Fruit fly (Drosophila melanogaster): Measurements from ENCODE around the gene Atg3.

Gene Atg3

DNA sequence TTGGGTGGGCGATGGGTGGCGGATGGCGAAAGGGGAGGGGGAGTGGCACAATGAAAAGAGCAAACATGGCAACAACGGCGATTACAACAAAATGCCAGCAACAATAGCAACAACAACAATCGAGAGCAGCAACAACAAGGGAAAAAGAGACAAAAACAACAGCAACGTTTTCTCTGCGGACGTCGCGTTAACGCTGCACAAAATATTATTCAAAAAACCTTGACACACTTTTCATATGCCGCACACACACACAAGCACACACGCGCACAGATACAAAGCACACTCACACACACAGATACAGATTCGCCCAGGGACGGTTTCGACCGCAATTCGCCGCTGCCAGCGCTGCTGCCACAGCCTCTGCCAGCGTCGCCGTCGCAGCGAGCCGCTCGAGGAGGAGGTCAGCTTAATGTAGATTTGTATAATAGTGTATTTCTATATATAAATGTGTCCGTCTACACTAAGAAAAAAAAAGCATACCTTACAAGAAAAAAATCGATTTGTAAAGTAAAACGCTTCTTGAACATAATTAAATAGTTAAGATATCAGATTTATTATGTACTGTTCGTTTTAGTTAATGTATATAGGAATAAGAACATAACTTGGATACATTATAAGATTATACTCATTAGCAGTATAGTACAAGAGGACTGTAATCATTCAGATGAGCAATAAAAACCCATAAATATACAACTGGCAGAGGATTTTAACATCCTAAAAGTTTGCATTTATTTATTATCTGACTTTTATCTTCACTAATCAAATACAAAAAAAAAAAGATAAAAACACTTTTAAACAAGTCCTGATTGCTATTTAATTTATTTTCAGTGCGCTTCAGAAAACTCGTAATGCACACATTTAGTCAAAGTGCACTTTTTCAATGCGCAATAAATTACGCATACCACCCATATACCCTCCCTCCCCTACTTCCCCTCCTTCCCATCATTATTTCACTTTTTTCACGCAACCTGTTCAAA is 33.5 kb downstream of the Atg3 start (continued):
- TF ChIP-seq ewg (GFP tag; optimal IDR thresholded peaks at IDR 0.05): peak; percentile 22
- peak; percentile 6 for TF ChIP-seq Med (GFP tag)
- peak; percentile 87 for TF ChIP-seq Sox102F (GFP tag; optimal IDR thresholded peaks at IDR 0.05)
- peak in 1 of 2 experiments; percentile 93 for TF ChIP-seq Hr51 (GFP tag; optimal IDR thresholded peaks at IDR 0.05)
- TF ChIP-seq Sox100B (GFP tag; optimal IDR thresholded peaks at IDR 0.05): peak; percentile 83
- peak in 1 of 2 experiments; percentile 12 for TF ChIP-seq eve (GFP tag; optimal IDR thresholded peaks at IDR 0.05)
- peak; percentile 57 for TF ChIP-seq lmd (GFP tag; IDR thresholded peaks at IDR 0.05)
- no peak for TF ChIP-seq klu (GFP tag; IDR thresholded peaks at IDR 0.05)
- TF ChIP-seq Chrac-16 (GFP tag; optimal IDR thresholded peaks at IDR 0.05): peak; percentile 32
- peak; percentile 4 for TF ChIP-seq CG15011 (GFP tag; optimal IDR thresholded peaks at IDR 0.05)
- no peak for TF ChIP-seq amos (GFP tag; IDR thresholded peaks at IDR 0.05; ENCODE audit: partially characterized antibody)
- TF ChIP-seq odd (GFP tag; optimal IDR thresholded peaks at IDR 0.05): peak; percentile 52
- TF ChIP-seq dmrt99B (tag; optimal IDR thresholded peaks at IDR 0.05): peak; percentile 86
- no peak for TF ChIP-seq Stat92E (GFP tag; optimal IDR thresholded peaks at IDR 0.05)
- TF ChIP-seq Jarid2 (GFP tag; optimal IDR thresholded peaks at IDR 0.05): no peak
- TF ChIP-seq sob (GFP tag; IDR thresholded peaks at IDR 0.05): peak; percentile 41; the same call in 1 of the 2 replicates
- no peak for TF ChIP-seq Dip2 (GFP tag; IDR thresholded peaks at IDR 0.05)
- no peak for TF ChIP-seq CG5245 (GFP tag; optimal IDR thresholded peaks at IDR 0.05)
- TF ChIP-seq Bgb (GFP tag; IDR thresholded peaks at IDR 0.05; ENCODE audit: partially characterized antibody): no peak
- no peak for TF ChIP-seq bowl (GFP tag; IDR thresholded peaks at IDR 0.05)
- peak; percentile 58 for TF ChIP-seq ap (GFP tag; IDR thresholded peaks at IDR 0.05)
- peak; percentile 6 for TF ChIP-seq CG13775 (GFP tag; optimal IDR thresholded peaks at IDR 0.05)
- no peak for TF ChIP-seq dati (GFP tag; IDR thresholded peaks at IDR 0.05)
- no peak for TF ChIP-seq CG6791 (GFP tag; IDR thresholded peaks at IDR 0.05; ENCODE audit: partially characterized antibody)
- peak; percentile 31 for TF ChIP-seq Hsf (GFP tag; optimal IDR thresholded peaks at IDR 0.05)
- TF ChIP-seq z (GFP tag; IDR thresholded peaks at IDR 0.05): no peak
- no peak for TF ChIP-seq pan (optimal IDR thresholded peaks at IDR 0.05)
- peak in 1 of 2 experiments; percentile 56 for TF ChIP-seq pan (GFP tag; optimal IDR thresholded peaks at IDR 0.05 in 1 of 2, IDR thresholded peaks at IDR 0.05 in 1 of 2)
- TF ChIP-seq Dp (GFP tag; optimal IDR thresholded peaks at IDR 0.05): no peak
- 0 out of 2 replicates have a peak, but pooled peaks have one; percentile 3 for TF ChIP-seq CG5953 (GFP tag; IDR thresholded peaks at IDR 0.05)
- no peak for TF ChIP-seq CG15073 (GFP tag; optimal IDR thresholded peaks at IDR 0.05)
- no peak for TF ChIP-seq fd102C (GFP tag; optimal IDR thresholded peaks at IDR 0.05)
- no peak for TF ChIP-seq HmgZ (tag; optimal IDR thresholded peaks at IDR 0.05)
- TF ChIP-seq jing (GFP tag; optimal IDR thresholded peaks at IDR 0.05): no peak
- no peak for TF ChIP-seq CG6654 (GFP tag; optimal IDR thresholded peaks at IDR 0.05)
- no peak for TF ChIP-seq schlank (tag; optimal IDR thresholded peaks at IDR 0.05)
- peak; percentile 64; the same call in 2 of the 3 replicates for TF ChIP-seq tgo (GFP tag; IDR thresholded peaks at IDR 0.05)
- TF ChIP-seq Ssrp (tag; optimal IDR thresholded peaks at IDR 0.05): peak; percentile 43
- TF ChIP-seq CG7786 (GFP tag; optimal IDR thresholded peaks at IDR 0.05): no peak
- TF ChIP-seq Hmr (GFP tag; optimal IDR thresholded peaks at IDR 0.05): no peak
- TF ChIP-seq tx (GFP tag; optimal IDR thresholded peaks at IDR 0.05): no peak
- peak; percentile 47; the same call in 2 of the 3 replicates for TF ChIP-seq CG14050 (GFP tag; IDR thresholded peaks at IDR 0.05)
- peak; percentile 82 for TF ChIP-seq CG2678 (tag; optimal IDR thresholded peaks at IDR 0.05)
- TF ChIP-seq Dad (GFP tag; optimal IDR thresholded peaks at IDR 0.05): peak; percentile 6
- TF ChIP-seq CG14710 (tag; optimal IDR thresholded peaks at IDR 0.05): no peak
- no peak for TF ChIP-seq Spps (tag; optimal IDR thresholded peaks at IDR 0.05)
- peak; percentile 40 for TF ChIP-seq Dek (tag; optimal IDR thresholded peaks at IDR 0.05)
- TF ChIP-seq CG33557 (GFP tag; optimal IDR thresholded peaks at IDR 0.05): no peak

Data from whole organism, embryonic.